Worm (Caenorhabditis elegans) whole organism, mixed stage, embryonic: ENCODE measurements around the gene toca-1.
A peak's percentile ranks its signal among the peaks of the same experiment; 100 is the strongest.

Source experiments
- bed-3 ChIP-seq: fragments of 200-800 bp; sonication (Bioruptor generic); optimal IDR thresholded peaks from 3 replicates; lab custom pipeline; 2018; ENCODE audit warnings: mild to moderate bottlenecking, missing genetic modification characterization, moderate library complexity, missing compliant biosample characterization
- blmp-1 ChIP-seq: fragments of 150-350 bp; optimal IDR thresholded peaks from 2 replicates; lab custom pipeline; 2014; ENCODE audit warnings: missing biosample characterization, missing genetic modification characterization
- ceh-39 ChIP-seq: fragments of 150-350 bp; optimal IDR thresholded peaks from 2 replicates; lab custom pipeline; 2014; ENCODE audit warnings: missing biosample characterization, missing genetic modification characterization
- ceh-43 ChIP-seq: fragments of 200-800 bp; sonication (Bioruptor generic); optimal IDR thresholded peaks from 2 replicates; lab custom pipeline; 2018; ENCODE audit warnings: mild to moderate bottlenecking, missing genetic modification characterization, moderate library complexity, missing compliant biosample characterization
- ceh-83 ChIP-seq: fragments of 200-800 bp; sonication (Bioruptor generic); optimal IDR thresholded peaks from 2 replicates; lab custom pipeline; 2018; ENCODE audit warnings: mild to moderate bottlenecking, missing genetic modification characterization, missing compliant biosample characterization
- ces-1 ChIP-seq: fragments of 150-350 bp; optimal IDR thresholded peaks from 2 replicates; lab custom pipeline; 2014; ENCODE audit warnings: missing biosample characterization, missing genetic modification reagents, missing genetic modification characterization
- drap-1 ChIP-seq: fragments of 200-800 bp; sonication (Bioruptor generic); optimal IDR thresholded peaks from 3 replicates; lab custom pipeline; 2018; ENCODE audit warnings: mild to moderate bottlenecking, missing genetic modification characterization, missing compliant biosample characterization
- elt-3 ChIP-seq: fragments of 150-350 bp; optimal IDR thresholded peaks from 2 replicates; lab custom pipeline; 2014; ENCODE audit warnings: missing biosample characterization, missing genetic modification characterization
- flh-1 ChIP-seq: fragments of 200-800 bp; sonication (Bioruptor generic); optimal IDR thresholded peaks from 2 replicates; lab custom pipeline; 2018; ENCODE audit warnings: mild to moderate bottlenecking, missing genetic modification characterization, moderate library complexity, missing compliant biosample characterization
- ham-2 ChIP-seq: fragments of 200-800 bp; sonication (Bioruptor generic); optimal IDR thresholded peaks from 2 replicates; lab custom pipeline; 2018; ENCODE audit warnings: mild to moderate bottlenecking, missing genetic modification characterization, missing compliant biosample characterization
- hlh-1 ChIP-seq: fragments of 150-350 bp; optimal IDR thresholded peaks from 2 replicates; lab custom pipeline; 2014; ENCODE audit warnings: missing biosample characterization, missing genetic modification reagents, missing genetic modification characterization
- lin-13 ChIP-seq: fragments of 150-350 bp; optimal IDR thresholded peaks from 2 replicates; lab custom pipeline; 2014; ENCODE audit warnings: missing biosample characterization, missing genetic modification characterization
- lin-32 ChIP-seq: fragments of 200-800 bp; sonication (Bioruptor generic); optimal IDR thresholded peaks from 2 replicates; lab custom pipeline; 2018; ENCODE audit warnings: mild to moderate bottlenecking, missing genetic modification characterization, missing compliant biosample characterization
- lsy-2 ChIP-seq: fragments of 150-350 bp; optimal IDR thresholded peaks from 2 replicates; lab custom pipeline; 2014; ENCODE audit warnings: missing biosample characterization, missing genetic modification characterization
- mep-1 ChIP-seq: fragments of 150-350 bp; optimal IDR thresholded peaks from 2 replicates; lab custom pipeline; 2017; ENCODE audit warnings: missing biosample characterization, missing genetic modification reagents, missing genetic modification characterization, inconsistent platforms
- mls-2 ChIP-seq: sonication (generic microtip); optimal IDR thresholded peaks from 2 replicates; lab custom pipeline; 2016; ENCODE audit warnings: mild to moderate bottlenecking, missing genetic modification characterization, moderate library complexity, missing compliant biosample characterization
- nhr-12 ChIP-seq: fragments of 150-350 bp; optimal IDR thresholded peaks from 2 replicates; lab custom pipeline; 2014; ENCODE audit warnings: missing biosample characterization, missing genetic modification characterization
- nhr-2 ChIP-seq: fragments of 150-350 bp; optimal IDR thresholded peaks from 2 replicates; lab custom pipeline; 2014; ENCODE audit warnings: missing biosample characterization, missing genetic modification characterization
- nhr-237 ChIP-seq: fragments of 150-350 bp; optimal IDR thresholded peaks from 2 replicates; lab custom pipeline; 2014; ENCODE audit warnings: missing biosample characterization, missing genetic modification characterization
- nhr-28 ChIP-seq: fragments of 150-350 bp; optimal IDR thresholded peaks from 2 replicates; lab custom pipeline; 2014; ENCODE audit warnings: missing biosample characterization, missing genetic modification characterization
- nhr-76 ChIP-seq: sonication (generic microtip); optimal IDR thresholded peaks from 2 replicates; lab custom pipeline; 2017; ENCODE audit warnings: missing biosample characterization, missing genetic modification characterization
- pha-4 ChIP-seq: fragments of 150-350 bp; optimal IDR thresholded peaks from 2 replicates; lab custom pipeline; 2018; ENCODE audit warnings: missing biosample characterization, missing genetic modification reagents, missing genetic modification characterization
- sem-2 ChIP-seq: fragments of 200-800 bp; sonication (Bioruptor generic); optimal IDR thresholded peaks from 2 replicates; lab custom pipeline; 2018; ENCODE audit warnings: mild to moderate bottlenecking, missing genetic modification characterization, missing compliant biosample characterization
- snpc-4 ChIP-seq: fragments of 150-350 bp; optimal IDR thresholded peaks from 2 replicates; lab custom pipeline; 2014; ENCODE audit warnings: missing biosample characterization, missing genetic modification characterization
- sptf-1 ChIP-seq: sonication (generic microtip); optimal IDR thresholded peaks from 2 replicates; lab custom pipeline; 2017; ENCODE audit warnings: mild to moderate bottlenecking, missing genetic modification characterization, moderate library complexity, missing compliant biosample characterization
- tbx-8 ChIP-seq: fragments of 200-800 bp; sonication (Bioruptor generic); optimal IDR thresholded peaks from 2 replicates; lab custom pipeline; 2018; ENCODE audit warnings: mild to moderate bottlenecking, missing genetic modification characterization, moderate library complexity, missing compliant biosample characterization
- unc-120 ChIP-seq: sonication (generic microtip); optimal IDR thresholded peaks from 2 replicates; lab custom pipeline; 2017; ENCODE audit warnings: missing genetic modification characterization, missing compliant biosample characterization; ENCODE audit not compliant: poor library complexity, severe bottlenecking
- unc-39 ChIP-seq: fragments of 150-350 bp; optimal IDR thresholded peaks from 2 replicates; lab custom pipeline; 2014; ENCODE audit warnings: missing biosample characterization, missing genetic modification characterization
- unc-62 ChIP-seq: fragments of 150-350 bp; optimal IDR thresholded peaks from 2 replicates; lab custom pipeline; 2014; ENCODE audit warnings: missing biosample characterization, missing genetic modification reagents, missing genetic modification characterization
- zip-8 ChIP-seq: fragments of 150-350 bp; optimal IDR thresholded peaks from 2 replicates; lab custom pipeline; 2014; ENCODE audit warnings: missing biosample characterization, missing genetic modification characterization
- ztf-11 ChIP-seq: fragments of 150-350 bp; optimal IDR thresholded peaks from 2 replicates; lab custom pipeline; 2014; ENCODE audit warnings: missing biosample characterization, missing genetic modification characterization

toca-1 gene

DNA sequence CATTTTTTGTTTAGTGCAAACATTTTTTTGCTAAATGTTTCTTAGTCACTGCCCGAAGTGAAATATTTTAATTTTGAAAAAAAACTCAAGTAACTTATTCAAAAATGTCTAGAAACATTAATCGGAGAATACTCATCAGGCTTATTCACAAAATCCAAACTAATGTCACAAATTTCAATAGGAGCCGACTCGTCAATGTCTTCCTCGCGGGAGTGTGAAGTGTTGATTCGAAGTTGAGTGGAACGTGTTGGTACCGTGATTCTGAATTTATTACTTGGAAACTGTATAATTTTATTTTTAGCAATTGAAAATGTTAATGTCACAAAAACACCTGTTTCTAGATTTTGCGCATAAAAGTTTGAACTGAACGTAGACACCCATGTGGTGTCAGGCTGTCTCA, 31.7 kb downstream of the toca-1 start:
- TF ChIP-seq nhr-28 (tag; lab: Kevin White, UChicago) = no peak
- no peak for TF ChIP-seq unc-62
- no peak for TF ChIP-seq mls-2
- TF ChIP-seq blmp-1 (tag; lab: Kevin White, UChicago) = no peak
- no peak for TF ChIP-seq lin-13
- TF ChIP-seq, all 35 proteins: peak for 0

DNA sequence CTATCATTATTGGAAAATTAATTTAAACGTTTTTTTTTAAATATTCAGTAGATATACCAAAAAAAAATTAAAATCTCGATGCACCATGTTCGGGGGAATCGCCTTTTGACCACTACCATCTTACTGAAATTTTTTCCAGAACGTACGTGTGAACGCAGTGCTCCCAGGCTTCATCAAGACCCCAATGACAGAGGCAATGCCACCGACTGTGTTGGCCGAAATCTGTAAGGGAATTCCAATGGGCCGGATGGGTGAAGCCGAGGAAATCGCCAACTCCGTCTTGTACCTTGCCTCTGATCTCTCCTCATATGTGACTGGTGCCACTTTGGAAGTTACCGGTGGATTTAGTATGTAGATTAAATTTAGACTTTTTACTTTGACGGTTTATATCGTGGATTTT, 32.5 kb downstream of the toca-1 start:
- no peak for TF ChIP-seq sptf-1 (tag; lab: Kevin White, UChicago)
- no peak for TF ChIP-seq drap-1 (GFP tag; lab: Kevin White, UChicago)
- TF ChIP-seq hlh-1 (tag; lab: Kevin White, UChicago) = no peak
- no peak for TF ChIP-seq ceh-43
- TF ChIP-seq ceh-39 (tag; lab: Kevin White, UChicago) = no peak
- no peak for TF ChIP-seq sem-2 (GFP tag; lab: Kevin White, UChicago)
- no peak for TF ChIP-seq pha-4
- no peak for TF ChIP-seq ztf-11 (tag; lab: Kevin White, UChicago)
- TF ChIP-seq lsy-2 = no peak
- no peak for TF ChIP-seq mls-2
- TF ChIP-seq lin-13 = no peak
- no peak for TF ChIP-seq ces-1
- TF ChIP-seq flh-1 (GFP tag; lab: Kevin White, UChicago) = no peak
- no peak for TF ChIP-seq ceh-83 (GFP tag; lab: Kevin White, UChicago)

DNA sequence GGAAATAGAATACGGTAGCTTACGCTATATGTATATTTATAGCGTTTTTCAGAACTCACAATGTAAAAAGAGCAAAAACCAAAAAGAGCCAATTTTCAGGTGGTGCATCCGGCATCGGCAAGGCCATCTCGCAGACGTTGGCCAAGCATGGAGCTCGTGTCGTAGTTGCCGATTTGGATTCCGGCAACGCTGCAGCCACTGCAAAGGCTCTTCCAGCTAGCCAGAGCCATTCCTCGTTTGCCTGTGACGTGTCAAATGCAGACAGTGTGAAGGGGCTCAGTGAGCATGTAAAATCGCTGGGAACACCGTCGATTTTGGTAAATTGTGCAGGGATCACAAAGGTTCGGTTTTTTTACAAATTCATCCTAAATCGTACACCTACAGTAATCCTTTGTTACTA, 34.2 kb downstream of the toca-1 start:
- TF ChIP-seq ham-2 (GFP tag; lab: Kevin White, UChicago) = no peak
- TF ChIP-seq ztf-11 (tag; lab: Kevin White, UChicago) = no peak
- no peak for TF ChIP-seq flh-1 (GFP tag; lab: Kevin White, UChicago)
- TF ChIP-seq nhr-76 (tag; lab: Kevin White, UChicago) = no peak
- no peak for TF ChIP-seq lin-13
- TF ChIP-seq sem-2 (GFP tag; lab: Kevin White, UChicago) = no peak
- no peak for TF ChIP-seq ceh-43
- TF ChIP-seq unc-62 = no peak
- TF ChIP-seq mls-2 = no peak
- no peak for TF ChIP-seq pha-4
- TF ChIP-seq elt-3 (tag; lab: Kevin White, UChicago) = no peak
- no peak for TF ChIP-seq bed-3
- no peak for TF ChIP-seq tbx-8
- TF ChIP-seq unc-39 = no peak

DNA sequence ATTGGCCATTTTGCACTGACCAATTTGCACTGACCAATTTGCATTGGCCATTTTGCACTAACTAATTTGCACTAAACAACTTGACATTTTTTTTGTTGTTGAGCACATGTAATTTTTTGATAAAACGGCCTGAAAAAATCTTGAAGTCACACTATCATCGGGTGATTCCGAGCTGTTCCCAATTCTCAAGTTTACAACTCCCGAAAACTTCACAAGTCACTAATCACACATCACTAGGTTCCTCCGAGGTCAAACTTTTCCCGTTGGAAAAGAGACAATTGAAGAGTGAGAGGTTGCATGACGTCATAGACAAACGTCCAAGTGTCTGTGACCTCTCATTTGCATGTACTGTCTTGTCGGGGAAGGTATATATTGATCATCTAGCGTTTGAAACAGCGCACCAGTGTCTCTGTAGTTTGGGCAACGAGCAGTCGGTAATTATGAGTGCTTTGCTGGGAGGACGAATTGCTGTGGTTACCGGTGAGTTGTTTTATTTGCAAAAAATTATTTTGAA, 35.1 kb downstream of the toca-1 start, which contains the start of the genes D1005.10 and dhs-25:
D1005.10 (minus strand) TSS at position 51 of the 514 bp plus-strand sequence.
dhs-25 (plus strand) TSS at position 398 of the 514 bp plus-strand sequence.
- no peak for TF ChIP-seq nhr-2
- TF ChIP-seq nhr-12 (tag; lab: Kevin White, UChicago) = no peak
- peak; percentile 63 for TF ChIP-seq pha-4
- TF ChIP-seq ham-2 (GFP tag; lab: Kevin White, UChicago) = no peak
- peak; percentile 56 for TF ChIP-seq unc-62
- no peak for TF ChIP-seq ces-1
- TF ChIP-seq zip-8 (tag; lab: Kevin White, UChicago) = peak; percentile 55
- TF ChIP-seq drap-1 (GFP tag; lab: Kevin White, UChicago) = no peak
- TF ChIP-seq lsy-2 = peak; percentile 21
- TF ChIP-seq flh-1 (GFP tag; lab: Kevin White, UChicago) = no peak
- TF ChIP-seq mep-1 (tag; lab: Kevin White, UChicago) = peak; percentile 27
- no peak for TF ChIP-seq unc-39
- no peak for TF ChIP-seq snpc-4
- no peak for TF ChIP-seq nhr-28 (tag; lab: Kevin White, UChicago)
- peak; percentile 19 for TF ChIP-seq nhr-237 (tag; lab: Kevin White, UChicago)
- TF ChIP-seq ceh-39 (tag; lab: Kevin White, UChicago) = no peak
- TF ChIP-seq hlh-1 (tag; lab: Kevin White, UChicago) = peak; percentile 64
- TF ChIP-seq lin-32 (GFP tag; lab: Kevin White, UChicago) = no peak

DNA sequence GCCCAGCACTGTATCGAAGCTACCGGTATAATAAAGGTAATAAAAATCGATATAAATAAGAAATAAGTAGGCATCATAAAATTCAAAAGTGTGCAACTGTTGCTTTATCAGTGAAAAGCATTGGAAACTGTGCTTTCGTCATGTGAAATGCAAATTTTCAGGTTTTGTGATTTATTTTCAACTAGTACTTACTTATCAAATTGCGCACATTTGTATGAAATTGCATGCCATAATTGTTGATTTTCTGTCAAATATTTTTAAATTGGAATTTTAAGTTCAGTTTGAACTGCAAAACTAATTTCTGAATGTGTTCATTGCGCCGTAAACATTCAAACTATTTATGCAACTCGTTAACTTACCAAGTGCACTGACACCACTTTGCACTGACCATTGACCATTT, 35.6 kb downstream of the toca-1 start, which contains the start of gene D1005.4:
D1005.4 (minus strand) TSS at position 101 of the 400 bp plus-strand sequence.
- TF ChIP-seq tbx-8 (no peak), nhr-12 (tag; lab: Kevin White, UChicago) (no peak), blmp-1 (tag; lab: Kevin White, UChicago) (no peak), ceh-39 (tag; lab: Kevin White, UChicago) (no peak), sem-2 (GFP tag; lab: Kevin White, UChicago) (no peak), mep-1 (tag; lab: Kevin White, UChicago) (no peak)
- TF ChIP-seq, all 35 proteins: peak for 0

DNA sequence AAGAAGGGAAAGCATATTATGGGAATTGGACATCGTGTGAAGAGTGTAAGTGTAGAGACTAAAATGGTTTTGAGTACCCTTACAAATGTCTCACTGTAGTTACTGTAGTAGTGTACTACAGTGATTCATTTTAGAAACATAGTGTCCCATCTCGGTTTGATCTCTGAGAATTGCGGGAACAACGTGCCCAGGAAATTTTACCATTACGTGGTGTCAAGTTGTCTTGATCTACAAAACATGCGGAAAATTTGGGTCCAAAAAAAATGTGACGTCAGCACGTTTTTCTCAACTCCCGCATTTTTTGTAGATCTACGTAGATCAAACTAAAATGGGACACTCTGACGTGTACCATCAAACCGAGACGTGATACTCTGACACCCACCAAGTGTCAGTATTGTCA, 38.1 kb downstream of the toca-1 start:
- TF ChIP-seq lin-32 (GFP tag; lab: Kevin White, UChicago) = no peak
- TF ChIP-seq unc-120 (tag; lab: Kevin White, UChicago) = no peak
- TF ChIP-seq ztf-11 (tag; lab: Kevin White, UChicago) = no peak
